Worm (Caenorhabditis elegans): Measurements from ENCODE around the gene C23G10.5.

ce11 chrIII:6163381-6163780 is 27.5 kb upstream of the C23G10.5 start:
- no peak for TF ChIP-seq him-1 (tag; optimal IDR thresholded peaks at IDR 0.05)
- no peak for TF ChIP-seq dao-5 (tag; optimal IDR thresholded peaks at IDR 0.05)
